Worm (Caenorhabditis elegans) whole organism, young adult: ENCODE results near the gene srbc-22.

Experiments used
- C06A6.2 ChIP-seq: fragments of 200-800 bp; sonication (Bioruptor generic); conservative IDR thresholded peaks from 2 replicates; pipeline ENCODE4 v1.3.6; 2022; ENCODE audit warnings: missing genetic modification characterization, missing compliant biosample characterization
- F22D6.2 ChIP-seq: sonication (generic microtip); optimal IDR thresholded peaks from 2 replicates; lab custom pipeline; 2016; ENCODE audit warnings: mild to moderate bottlenecking, missing genetic modification characterization, missing compliant biosample characterization
- F37B4.10 ChIP-seq: fragments of 200-800 bp; sonication (Bioruptor generic); IDR thresholded peaks from 2 replicates; pipeline ENCODE4 v1.3.6; 2022; ENCODE audit warnings: missing genetic modification characterization, missing compliant biosample characterization
- F57A8.1 ChIP-seq: fragments of 200-800 bp; sonication (Bioruptor generic); optimal IDR thresholded peaks from 2 replicates; lab custom pipeline; 2018; ENCODE audit warnings: mild to moderate bottlenecking, missing genetic modification characterization, moderate library complexity, missing compliant biosample characterization
- K11D2.4 ChIP-seq: fragments of 200-800 bp; sonication (Bioruptor generic); IDR thresholded peaks from 2 replicates; pipeline ENCODE4 v1.3.6; 2022; ENCODE audit warnings: missing genetic modification reagents, missing genetic modification characterization, missing compliant biosample characterization
- T07F8.4 ChIP-seq: sonication (generic microtip); optimal IDR thresholded peaks from 2 replicates; lab custom pipeline; 2016; ENCODE audit warnings: mild to moderate bottlenecking, missing genetic modification characterization, moderate library complexity, missing compliant biosample characterization
- Y79H2A.3 ChIP-seq: fragments of 200-800 bp; sonication (Bioruptor generic); conservative IDR thresholded peaks from 2 replicates; pipeline ENCODE4 v1.3.6; 2022; ENCODE audit warnings: missing genetic modification reagents, missing genetic modification characterization, missing compliant biosample characterization
- ZK185.1 ChIP-seq: sonication (generic microtip); optimal IDR thresholded peaks from 2 replicates; lab custom pipeline; 2016; ENCODE audit warnings: mild to moderate bottlenecking, missing genetic modification characterization, missing compliant biosample characterization; ENCODE audit not compliant: poor library complexity, severe bottlenecking
- aptf-2 ChIP-seq: fragments of 200-800 bp; sonication (Bioruptor generic); conservative IDR thresholded peaks from 2 replicates; pipeline ENCODE4 v1.3.6; 2022; ENCODE audit warnings: missing genetic modification reagents, missing genetic modification characterization, missing compliant biosample characterization
- attf-5 ChIP-seq: fragments of 200-800 bp; sonication (Bioruptor generic); optimal IDR thresholded peaks from 2 replicates; lab custom pipeline; 2018; ENCODE audit warnings: mild to moderate bottlenecking, missing genetic modification characterization, missing compliant biosample characterization
- attf-6 ChIP-seq: fragments of 200-800 bp; sonication (Bioruptor generic); IDR thresholded peaks from 2 replicates; pipeline ENCODE4 v1.3.6; 2022; ENCODE audit warnings: missing genetic modification reagents, missing genetic modification characterization, missing compliant biosample characterization
- bed-1 ChIP-seq: fragments of 200-800 bp; sonication (Bioruptor generic); IDR thresholded peaks from 2 replicates; pipeline ENCODE4 v1.3.6; 2022; ENCODE audit warnings: missing genetic modification reagents, missing genetic modification characterization, missing compliant biosample characterization
- bed-2 ChIP-seq: fragments of 200-800 bp; sonication (Bioruptor generic); IDR thresholded peaks from 2 replicates; pipeline ENCODE4 v1.3.6; 2022; ENCODE audit warnings: missing genetic modification reagents, missing genetic modification characterization, missing compliant biosample characterization
- ccch-3 ChIP-seq: fragments of 200-800 bp; sonication (Bioruptor generic); optimal IDR thresholded peaks from 2 replicates; lab custom pipeline; 2018; ENCODE audit warnings: mild to moderate bottlenecking, missing genetic modification characterization, missing compliant biosample characterization
- ceh-58 ChIP-seq: fragments of 200-800 bp; sonication (Bioruptor generic); IDR thresholded peaks from 2 replicates; pipeline ENCODE4 v1.3.6; 2022; ENCODE audit warnings: missing genetic modification characterization, missing compliant biosample characterization
- ceh-91 ChIP-seq: fragments of 200-800 bp; sonication (Bioruptor generic); IDR thresholded peaks from 2 replicates; pipeline ENCODE4 v1.3.6; 2022; ENCODE audit warnings: missing genetic modification reagents, missing genetic modification characterization, missing compliant biosample characterization
- dpl-1 ChIP-seq: fragments of 150-350 bp; optimal IDR thresholded peaks from 2 replicates; lab custom pipeline; 2014; ENCODE audit warnings: missing biosample characterization, missing genetic modification reagents, missing genetic modification characterization
- hmg-1.2 ChIP-seq: fragments of 200-800 bp; sonication (Bioruptor generic); IDR thresholded peaks from 2 replicates; pipeline ENCODE4 v1.3.6; 2022; ENCODE audit warnings: missing genetic modification reagents, missing genetic modification characterization, missing compliant biosample characterization
- hrde-1 ChIP-seq: sonication (generic microtip); optimal IDR thresholded peaks from 2 replicates; lab custom pipeline; 2016; ENCODE audit warnings: missing genetic modification characterization, mild to moderate bottlenecking, missing compliant biosample characterization, moderate library complexity, missing genotype, missing genetic modification reagents, borderline replicate concordance
- hsf-1 ChIP-seq: fragments of 200-800 bp; sonication (Bioruptor generic); IDR thresholded peaks from 2 replicates; pipeline ENCODE4 v1.3.6; 2022; ENCODE audit warnings: missing genetic modification reagents, missing genetic modification characterization, missing compliant biosample characterization
- lin-35 ChIP-seq, 3 experiments: fragments of 150-350 bp in 2 of 3; sonication (generic microtip) in 1 of 3; optimal IDR thresholded peaks; 2 replicates each; lab custom pipeline; 2014 to 2018; ENCODE audit warnings: missing biosample characterization in 3 of 3, missing genetic modification characterization in 3 of 3, missing genetic modification reagents in 3 of 3
- lir-1 ChIP-seq: fragments of 200-800 bp; sonication (Bioruptor generic); conservative IDR thresholded peaks from 2 replicates; pipeline ENCODE4 v1.3.6; 2022; ENCODE audit warnings: missing genetic modification reagents, missing genetic modification characterization, missing compliant biosample characterization
- lsl-1 ChIP-seq: fragments of 200-800 bp; sonication (Bioruptor generic); optimal IDR thresholded peaks from 2 replicates; lab custom pipeline; 2018; ENCODE audit warnings: mild to moderate bottlenecking, missing genetic modification characterization, moderate library complexity, missing compliant biosample characterization
- madf-3 ChIP-seq: fragments of 200-800 bp; sonication (Bioruptor generic); IDR thresholded peaks from 2 replicates; pipeline ENCODE4 v1.3.6; 2022; ENCODE audit warnings: missing genetic modification reagents, missing genetic modification characterization, missing compliant biosample characterization
- madf-8 ChIP-seq: fragments of 200-800 bp; sonication (Bioruptor generic); conservative IDR thresholded peaks from 2 replicates; pipeline ENCODE4 v1.3.6; 2022; ENCODE audit warnings: missing genetic modification reagents, missing genetic modification characterization, missing compliant biosample characterization
- nfyb-1 ChIP-seq: fragments of 200-800 bp; sonication (Bioruptor generic); IDR thresholded peaks from 2 replicates; pipeline ENCODE4 v1.3.6; 2022; ENCODE audit warnings: missing genetic modification reagents, missing genetic modification characterization, missing compliant biosample characterization
- nhr-179 ChIP-seq: sonication (generic microtip); optimal IDR thresholded peaks from 2 replicates; lab custom pipeline; 2016; ENCODE audit warnings: mild to moderate bottlenecking, missing genetic modification characterization, missing compliant biosample characterization
- nhr-27 ChIP-seq: fragments of 200-800 bp; sonication (Bioruptor generic); optimal IDR thresholded peaks from 2 replicates; lab custom pipeline; 2018; ENCODE audit warnings: mild to moderate bottlenecking, missing genetic modification characterization, moderate library complexity, missing compliant biosample characterization
- nhr-80 ChIP-seq: sonication (generic microtip); optimal IDR thresholded peaks from 2 replicates; lab custom pipeline; 2016; ENCODE audit warnings: missing genetic modification characterization, missing compliant biosample characterization
- nhr-90 ChIP-seq: sonication (generic microtip); optimal IDR thresholded peaks from 2 replicates; lab custom pipeline; 2016; ENCODE audit warnings: missing genotype, mild to moderate bottlenecking, missing genetic modification characterization, missing compliant biosample characterization
- pha-4 ChIP-seq: fragments of 150-350 bp; sonication (generic microtip); optimal IDR thresholded peaks from 2 replicates; lab custom pipeline; 2014; ENCODE audit warnings: missing biosample characterization, missing genetic modification reagents, missing genetic modification characterization
- sea-2 ChIP-seq: fragments of 200-800 bp; sonication (Bioruptor generic); IDR thresholded peaks from 2 replicates; pipeline ENCODE4 v1.3.6; 2022; ENCODE audit warnings: missing genetic modification characterization, missing compliant biosample characterization
- snpc-1.1 ChIP-seq: sonication (generic microtip); optimal IDR thresholded peaks from 2 replicates; lab custom pipeline; 2017; ENCODE audit warnings: missing genetic modification characterization, mild to moderate bottlenecking, missing compliant biosample characterization, antibody characterized with exemption, moderate library complexity, missing genotype, missing genetic modification reagents; ENCODE audit not compliant: insufficient read depth
- snpc-3.4 ChIP-seq: sonication (generic microtip); optimal IDR thresholded peaks from 2 replicates; lab custom pipeline; 2017; ENCODE audit warnings: missing genetic modification characterization, mild to moderate bottlenecking, missing compliant biosample characterization, antibody characterized with exemption, moderate library complexity, missing genotype, missing genetic modification reagents
- snpc-4 ChIP-seq, 5 experiments: fragments of 150-350 bp in 1 of 5; sonication (generic microtip) in 4 of 5; optimal IDR thresholded peaks; 2 replicates each; lab custom pipeline; 2014 to 2018; ENCODE audit warnings: missing genetic modification characterization in 5 of 5, missing biosample characterization in 3 of 5, antibody characterized with exemption in 2 of 5, mild to moderate bottlenecking in 2 of 5, missing compliant biosample characterization in 2 of 5, missing genotype in 2 of 5, moderate library complexity in 2 of 5, missing genetic modification reagents in 1 of 5
- sptf-2 ChIP-seq: fragments of 200-800 bp; sonication (Bioruptor generic); optimal IDR thresholded peaks from 2 replicates; lab custom pipeline; 2018; ENCODE audit warnings: mild to moderate bottlenecking, missing genetic modification characterization, missing compliant biosample characterization
- tbp1 ChIP-seq: fragments of 200-800 bp; sonication (Bioruptor generic); optimal IDR thresholded peaks from 2 replicates; lab custom pipeline; 2018; ENCODE audit warnings: mild to moderate bottlenecking, missing genetic modification characterization, missing compliant biosample characterization
- tbx-9 ChIP-seq: sonication (generic microtip); optimal IDR thresholded peaks from 2 replicates; lab custom pipeline; 2016; ENCODE audit warnings: borderline replicate concordance, missing genetic modification characterization, inconsistent platforms, missing compliant biosample characterization
- zfh-2 ChIP-seq: fragments of 200-800 bp; sonication (Bioruptor generic); conservative IDR thresholded peaks from 2 replicates; pipeline ENCODE4 v1.3.6; 2022; ENCODE audit warnings: missing genetic modification reagents, missing genetic modification characterization, missing compliant biosample characterization
- zim-3 ChIP-seq: sonication (generic microtip); optimal IDR thresholded peaks from 2 replicates; lab custom pipeline; 2017; ENCODE audit warnings: mild to moderate bottlenecking, missing genetic modification characterization, moderate library complexity, missing compliant biosample characterization
- ztf-26 ChIP-seq: sonication (generic microtip); optimal IDR thresholded peaks from 2 replicates; lab custom pipeline; 2017; ENCODE audit warnings: missing genetic modification characterization, missing compliant biosample characterization

Gene srbc-22

DNA sequence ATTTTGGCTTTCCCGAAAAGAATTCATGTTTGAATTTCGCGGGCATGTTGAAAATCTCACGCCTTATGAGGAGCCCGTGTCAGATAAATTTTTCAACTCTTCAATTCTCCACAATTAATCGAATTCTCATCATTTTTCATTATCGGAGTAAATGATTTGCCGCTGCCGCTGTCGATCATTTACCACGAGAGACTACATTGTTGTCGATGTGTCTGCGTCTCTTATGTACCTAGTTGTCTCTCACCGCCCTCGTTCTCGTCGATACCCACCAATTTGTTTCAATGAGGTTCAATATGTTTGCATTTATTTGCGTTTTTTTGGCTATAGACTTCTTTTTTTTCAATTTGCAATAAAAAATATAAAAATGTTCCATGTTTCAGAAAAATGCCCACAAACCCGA, 35.2 kb downstream of the srbc-22 start, which contains the start of gene nhr-13:
TSS of gene nhr-13 (plus strand) at position 369 of the 400 bp plus-strand sequence.
- no peak for TF ChIP-seq ZK185.1 (tag; lab: Kevin White, UChicago)
- no peak for TF ChIP-seq hrde-1 (tag; lab: Kevin White, UChicago)
- TF ChIP-seq hmg-1.2 (GFP tag; lab: Robert Waterston, UW): peak; percentile 92
- TF ChIP-seq nhr-80 (tag; lab: Kevin White, UChicago): peak; percentile 47
- TF ChIP-seq sea-2 (GFP tag; lab: Robert Waterston, UW): no peak

DNA sequence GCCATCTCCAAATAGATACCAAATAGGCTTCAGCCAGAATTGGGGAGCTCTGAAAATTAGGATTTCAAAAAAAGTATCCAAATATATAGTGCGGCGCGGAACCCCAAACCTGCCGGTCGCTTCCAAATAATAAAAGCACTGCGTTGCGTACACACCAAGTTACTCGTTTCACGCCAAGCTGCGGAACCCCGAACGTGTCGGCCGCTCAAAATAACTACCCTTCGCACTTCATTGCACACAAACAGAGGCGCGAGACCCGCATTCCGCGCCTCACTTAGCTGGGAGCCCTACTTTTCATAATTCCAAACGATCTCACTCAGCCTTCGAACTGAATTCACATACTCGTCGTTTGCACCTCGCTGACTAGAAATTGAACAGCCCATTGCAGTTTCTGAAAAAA, 42.7 kb downstream of the srbc-22 start:
- TF ChIP-seq nfyb-1 (GFP tag; lab: Robert Waterston, UW): 0 out of 2 replicates have a peak, but pooled peaks have one; percentile 39
- TF ChIP-seq snpc-1.1: peak; percentile 37
- no peak for TF ChIP-seq ztf-26 (tag; lab: Kevin White, UChicago)
- no peak for TF ChIP-seq dpl-1
- no peak for TF ChIP-seq madf-3 (GFP tag; lab: Robert Waterston, UW)
- no peak for TF ChIP-seq zim-3 (tag; lab: Kevin White, UChicago)
- TF ChIP-seq F37B4.10 (GFP tag; lab: Robert Waterston, UW): 0 out of 2 replicates have a peak, but pooled peaks have one; percentile 72
- TF ChIP-seq snpc-4 (GFP tag; optimal IDR thresholded peaks at IDR 0.05; lab: Kevin White, UChicago): no peak
- peak in 2 of 4 experiments; percentile 81 to 90 for TF ChIP-seq snpc-4 (tag; optimal IDR thresholded peaks at IDR 0.05; lab: Kevin White, UChicago)
- 0 out of 2 replicates have a peak, but pooled peaks have one; percentile 12 for TF ChIP-seq zfh-2 (GFP tag; lab: Robert Waterston, UW)
- TF ChIP-seq ceh-58 (GFP tag; lab: Robert Waterston, UW): no peak
- no peak for TF ChIP-seq ceh-91 (GFP tag; lab: Robert Waterston, UW)
- no peak for TF ChIP-seq madf-8 (GFP tag; lab: Robert Waterston, UW)
- no peak for TF ChIP-seq nhr-179
- TF ChIP-seq nhr-27 (tag; lab: Kevin White, UChicago): no peak
- no peak for TF ChIP-seq C06A6.2 (GFP tag; lab: Robert Waterston, UW)
- TF ChIP-seq tbx-9 (tag; lab: Kevin White, UChicago): no peak
- no peak for TF ChIP-seq ccch-3
- no peak for TF ChIP-seq F57A8.1
- TF ChIP-seq sea-2 (GFP tag; lab: Robert Waterston, UW): no peak
- TF ChIP-seq Y79H2A.3 (GFP tag; lab: Robert Waterston, UW): no peak
- TF ChIP-seq hsf-1 (GFP tag; lab: Robert Waterston, UW): no peak
- TF ChIP-seq T07F8.4 (tag; lab: Kevin White, UChicago): no peak
- no peak for TF ChIP-seq lir-1 (GFP tag; lab: Robert Waterston, UW)

DNA sequence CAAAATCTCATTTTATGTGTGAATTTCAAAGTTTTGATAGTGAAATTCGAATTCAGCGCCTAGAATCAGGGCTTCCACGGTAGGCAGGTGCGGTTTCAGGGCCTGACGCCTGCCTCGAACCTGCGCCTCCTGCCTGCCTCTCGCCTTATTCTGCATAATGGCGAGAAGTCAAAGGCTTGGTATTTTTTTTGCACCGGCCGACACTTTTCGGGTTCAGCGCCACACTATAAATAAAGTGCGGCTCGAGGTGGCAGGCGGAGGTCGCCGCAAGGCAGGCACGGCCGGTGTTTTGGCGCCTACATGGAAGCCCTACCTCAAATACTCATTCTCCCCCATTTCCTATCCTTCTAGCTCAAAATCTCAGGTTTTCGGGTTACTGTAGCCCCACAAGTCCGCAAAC, 43.5 kb downstream of the srbc-22 start:
- TF ChIP-seq zfh-2 (GFP tag; lab: Robert Waterston, UW): peak; percentile 63
- TF ChIP-seq attf-5: no peak
- TF ChIP-seq, all 124 proteins: peak for 1

DNA sequence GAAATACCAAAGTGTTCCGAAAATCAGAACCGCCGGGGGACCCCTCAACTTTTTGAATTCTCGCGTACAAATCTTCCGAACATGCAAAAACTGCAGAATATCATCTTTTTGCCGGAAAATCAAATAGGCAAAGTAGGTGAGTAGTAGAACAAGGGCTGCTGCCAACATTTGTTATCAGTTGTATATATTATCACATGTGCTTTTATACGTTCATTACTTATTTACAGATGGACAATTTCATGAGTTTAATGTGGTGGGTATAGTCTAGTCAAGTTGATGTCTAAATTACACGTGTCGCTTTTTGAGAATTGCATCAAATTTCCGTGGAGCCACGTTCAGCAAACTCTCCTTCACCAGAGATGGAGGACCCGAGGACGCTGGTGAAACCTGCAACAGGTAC, 44.3 kb downstream of the srbc-22 start, which contains the start of gene cyp-32B1:
TSS of gene cyp-32B1 (minus strand) at position 176 of the 400 bp plus-strand sequence.
- TF ChIP-seq pha-4 (tag; lab: Kevin White, UChicago) (no peak), nhr-80 (tag; lab: Kevin White, UChicago) (peak; percentile 24)
- TF ChIP-seq, all 124 proteins: peak for 1

DNA sequence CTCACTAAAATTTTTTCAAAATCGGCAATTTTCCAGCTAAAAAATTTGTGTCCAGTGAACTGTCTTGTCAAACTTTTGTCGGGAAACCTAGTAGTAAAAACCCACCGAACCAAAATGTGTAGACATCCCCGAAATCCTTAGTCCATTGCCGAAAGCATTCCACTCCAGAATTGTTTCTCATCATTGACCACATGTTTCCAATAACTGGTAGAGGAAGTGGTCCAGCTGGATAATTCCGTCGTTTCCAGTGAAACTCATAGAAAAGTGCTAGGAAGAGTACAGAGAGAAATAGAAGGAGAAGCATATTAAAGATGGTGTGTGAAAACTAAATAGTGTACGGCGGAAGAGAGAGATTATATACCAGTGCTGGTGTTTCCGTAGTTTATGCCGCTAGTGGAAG, 47.1 kb downstream of the srbc-22 start, which contains the start of gene cyp-33C12:
TSS of gene cyp-33C12 (minus strand) at position 321 of the 400 bp plus-strand sequence.
- TF ChIP-seq attf-5: no peak
- TF ChIP-seq lin-35 (GFP tag; optimal IDR thresholded peaks at IDR 0.05; lab: Kevin White, UChicago): no peak
- TF ChIP-seq nhr-90 (tag; lab: Kevin White, UChicago): no peak
- no peak for TF ChIP-seq bed-2
- no peak for TF ChIP-seq snpc-3.4 (tag; lab: Kevin White, UChicago)
- no peak for TF ChIP-seq attf-6 (GFP tag; lab: Robert Waterston, UW)
- TF ChIP-seq bed-1 (GFP tag; lab: Robert Waterston, UW): no peak
- TF ChIP-seq lsl-1 (GFP tag; lab: Kevin White, UChicago): no peak
- TF ChIP-seq sptf-2 (GFP tag; lab: Kevin White, UChicago): no peak
- no peak for TF ChIP-seq F22D6.2 (tag; lab: Kevin White, UChicago)
- TF ChIP-seq tbp1 (GFP tag; lab: Kevin White, UChicago): no peak
- TF ChIP-seq snpc-1.1: no peak
- TF ChIP-seq aptf-2 (GFP tag; lab: Robert Waterston, UW): no peak
- no peak for TF ChIP-seq K11D2.4
